Fruit fly (Drosophila melanogaster) whole organism, prepupa: ENCODE data around the gene CG1213.

ENCODE experiments used
- CG10631 ChIP-seq: fragments of 200-800 bp; sonication (Bioruptor generic); optimal IDR thresholded peaks from 2 replicates; lab custom pipeline; 2016; ENCODE audit warnings: missing biosample characterization, missing genetic modification characterization
- CG10669 ChIP-seq: fragments of 200-800 bp; sonication (Bioruptor generic); optimal IDR thresholded peaks from 3 replicates; lab custom pipeline; 2018; ENCODE audit warnings: missing biosample characterization, mild to moderate bottlenecking, missing genetic modification characterization, moderate library complexity
- CG11294 ChIP-seq: fragments of 200-800 bp; sonication (Bioruptor generic); IDR thresholded peaks from 2 replicates; pipeline ENCODE4 v1.3.6; 2022; ENCODE audit warnings: missing biosample characterization, missing genetic modification characterization
- CG11902 ChIP-seq: fragments of 200-800 bp; sonication (Bioruptor generic); optimal IDR thresholded peaks from 3 replicates; lab custom pipeline; 2016; ENCODE audit warnings: missing biosample characterization, missing genetic modification characterization
- CG15336 ChIP-seq: fragments of 200-800 bp; sonication (Bioruptor generic); IDR thresholded peaks from 2 replicates; pipeline ENCODE4 v1.3.6; 2022; ENCODE audit warnings: missing biosample characterization, missing genetic modification characterization
- CG1621 ChIP-seq: fragments of 200-800 bp; sonication (Bioruptor generic); optimal IDR thresholded peaks from 3 replicates; lab custom pipeline; 2018; ENCODE audit warnings: missing biosample characterization, mild to moderate bottlenecking, missing genetic modification characterization
- CG3032 ChIP-seq: fragments of 200-800 bp; optimal IDR thresholded peaks from 2 replicates; lab custom pipeline; 2019; ENCODE audit warnings: missing biosample characterization, mild to moderate bottlenecking, missing genetic modification characterization, moderate library complexity
- CG31627 ChIP-seq: fragments of 200-800 bp; sonication (Bioruptor generic); optimal IDR thresholded peaks from 3 replicates; lab custom pipeline; 2016; ENCODE audit warnings: missing biosample characterization, missing genetic modification characterization
- CG34406 ChIP-seq: fragments of 200-800 bp; sonication (Bioruptor generic); optimal IDR thresholded peaks from 3 replicates; lab custom pipeline; 2016; ENCODE audit warnings: missing biosample characterization, missing genetic modification characterization
- CG3919 ChIP-seq: fragments of 200-800 bp; sonication (Bioruptor generic); optimal IDR thresholded peaks from 3 replicates; lab custom pipeline; 2016; ENCODE audit warnings: missing biosample characterization, missing genetic modification characterization
- CG4318 ChIP-seq: fragments of 200-800 bp; sonication (Bioruptor generic); optimal IDR thresholded peaks from 3 replicates; lab custom pipeline; 2017; ENCODE audit warnings: missing biosample characterization, mild to moderate bottlenecking, missing genetic modification characterization
- CG6163 ChIP-seq: fragments of 200-800 bp; sonication (Bioruptor generic); IDR thresholded peaks from 3 replicates; pipeline ENCODE4 v1.3.6; 2022; ENCODE audit warnings: missing biosample characterization, missing genetic modification characterization
- CG6808 ChIP-seq: fragments of 200-800 bp; sonication (Bioruptor generic); optimal IDR thresholded peaks from 3 replicates; lab custom pipeline; 2017; ENCODE audit warnings: missing biosample characterization, missing genetic modification characterization, mild to moderate bottlenecking, moderate library complexity, missing genetic modification reagents
- CG6854 ChIP-seq: fragments of 200-800 bp; sonication (Bioruptor generic); optimal IDR thresholded peaks from 2 replicates; lab custom pipeline; 2017; ENCODE audit warnings: missing biosample characterization, mild to moderate bottlenecking, missing genetic modification characterization
- Eip75B ChIP-seq: fragments of 200-800 bp; sonication (Bioruptor generic); optimal IDR thresholded peaks from 3 replicates; lab custom pipeline; 2016; ENCODE audit warnings: missing biosample characterization, missing genetic modification characterization
- Eip78C ChIP-seq: fragments of 200-800 bp; sonication (Bioruptor generic); peaks from one replicate; lab custom pipeline; 2016; ENCODE audit warnings: missing biosample characterization, missing genetic modification characterization
- Eip93F ChIP-seq: fragments of 200-800 bp; sonication (Bioruptor generic); optimal IDR thresholded peaks from 2 replicates; lab custom pipeline; 2016; ENCODE audit warnings: missing biosample characterization, mild to moderate bottlenecking, missing genetic modification characterization
- Ets21C ChIP-seq: fragments of 200-800 bp; sonication (Bioruptor generic); optimal IDR thresholded peaks from 3 replicates; lab custom pipeline; 2016; ENCODE audit warnings: missing biosample characterization, missing genetic modification characterization
- Hr39 ChIP-seq: fragments of 200-800 bp; sonication (Bioruptor generic); optimal IDR thresholded peaks from 2 replicates; lab custom pipeline; 2016; ENCODE audit warnings: missing biosample characterization, missing genetic modification characterization
- Met ChIP-seq: fragments of 200-800 bp; sonication (Bioruptor generic); optimal IDR thresholded peaks from 3 replicates; lab custom pipeline; 2016; ENCODE audit warnings: missing biosample characterization, missing genetic modification characterization
- OdsH ChIP-seq: fragments of 200-800 bp; sonication (Bioruptor generic); optimal IDR thresholded peaks from 3 replicates; lab custom pipeline; 2016; ENCODE audit warnings: missing biosample characterization, missing genetic modification characterization
- Smox ChIP-seq: fragments of 200-800 bp; sonication (Bioruptor generic); optimal IDR thresholded peaks from 3 replicates; lab custom pipeline; 2016; ENCODE audit warnings: missing biosample characterization, missing genetic modification characterization
- Sox14 ChIP-seq: fragments of 200-800 bp; sonication (Bioruptor generic); optimal IDR thresholded peaks from 3 replicates; lab custom pipeline; 2016; ENCODE audit warnings: missing biosample characterization, missing genetic modification characterization
- achi ChIP-seq: fragments of 200-800 bp; sonication (Bioruptor generic); optimal IDR thresholded peaks from 3 replicates; lab custom pipeline; 2016; ENCODE audit warnings: missing biosample characterization, missing genetic modification characterization
- acj6 ChIP-seq: fragments of 200-800 bp; sonication (Bioruptor generic); optimal IDR thresholded peaks from 3 replicates; lab custom pipeline; 2016; ENCODE audit warnings: missing biosample characterization, missing genetic modification characterization
- cyc ChIP-seq: fragments of 200-800 bp; sonication (Bioruptor generic); optimal IDR thresholded peaks from 3 replicates; lab custom pipeline; 2016; ENCODE audit warnings: missing biosample characterization, missing genetic modification characterization
- dsx ChIP-seq: fragments of 200-800 bp; optimal IDR thresholded peaks from 3 replicates; lab custom pipeline; 2019; ENCODE audit warnings: missing biosample characterization, mild to moderate bottlenecking, missing genetic modification characterization, moderate library complexity; ENCODE audit not compliant: poor library complexity, severe bottlenecking
- eg ChIP-seq: fragments of 200-800 bp; sonication (Bioruptor generic); IDR thresholded peaks from 3 replicates; pipeline ENCODE4 v1.3.6; 2022; ENCODE audit warnings: missing biosample characterization, missing genetic modification characterization
- esn ChIP-seq: fragments of 200-800 bp; sonication (Bioruptor generic); optimal IDR thresholded peaks from 2 replicates; lab custom pipeline; 2016; ENCODE audit warnings: missing biosample characterization, mild to moderate bottlenecking, missing genetic modification characterization, moderate library complexity
- fd59A ChIP-seq: fragments of 200-800 bp; sonication (Bioruptor generic); optimal IDR thresholded peaks from 2 replicates; lab custom pipeline; 2017; ENCODE audit warnings: missing biosample characterization, mild to moderate bottlenecking, missing genetic modification characterization, missing genetic modification reagents
- fd85E ChIP-seq: fragments of 200-800 bp; sonication (Bioruptor generic); optimal IDR thresholded peaks from 3 replicates; lab custom pipeline; 2016; ENCODE audit warnings: missing biosample characterization, missing genetic modification characterization
- lz ChIP-seq: fragments of 200-800 bp; sonication (Bioruptor generic); optimal IDR thresholded peaks from 3 replicates; lab custom pipeline; 2016; ENCODE audit warnings: missing biosample characterization, missing genetic modification characterization
- net ChIP-seq: fragments of 200-800 bp; sonication (Bioruptor generic); optimal IDR thresholded peaks from 3 replicates; lab custom pipeline; 2016; ENCODE audit warnings: missing biosample characterization, missing genetic modification characterization
- pdm3 ChIP-seq: fragments of 200-800 bp; sonication (Bioruptor generic); optimal IDR thresholded peaks from 3 replicates; lab custom pipeline; 2016; ENCODE audit warnings: missing biosample characterization, missing genetic modification characterization
- spab ChIP-seq: fragments of 200-800 bp; sonication (Bioruptor generic); optimal IDR thresholded peaks from 2 replicates; lab custom pipeline; 2017; ENCODE audit warnings: missing biosample characterization, mild to moderate bottlenecking, missing genetic modification characterization, missing genetic modification reagents
- ss ChIP-seq, 2 experiments: fragments of 200-800 bp; sonication (Bioruptor generic); optimal IDR thresholded peaks; 2 replicates in 1 of 2; 3 replicates in 1 of 2; lab custom pipeline; 2017 to 2018; ENCODE audit warnings: mild to moderate bottlenecking in 2 of 2, missing biosample characterization in 2 of 2, missing genetic modification characterization in 2 of 2, moderate library complexity in 1 of 2
- svp ChIP-seq: fragments of 200-800 bp; sonication (Bioruptor generic); peaks from one replicate; lab custom pipeline; 2016; ENCODE audit warnings: missing biosample characterization, missing genetic modification characterization
- topi ChIP-seq: fragments of 200-800 bp; sonication (Bioruptor generic); optimal IDR thresholded peaks from 3 replicates; lab custom pipeline; 2016; ENCODE audit warnings: missing biosample characterization, missing genetic modification characterization
- vri ChIP-seq: fragments of 200-800 bp; sonication (Bioruptor generic); optimal IDR thresholded peaks from 3 replicates; lab custom pipeline; 2016; ENCODE audit warnings: missing biosample characterization, mild to moderate bottlenecking, missing genetic modification characterization

CG1213 gene

DNA sequence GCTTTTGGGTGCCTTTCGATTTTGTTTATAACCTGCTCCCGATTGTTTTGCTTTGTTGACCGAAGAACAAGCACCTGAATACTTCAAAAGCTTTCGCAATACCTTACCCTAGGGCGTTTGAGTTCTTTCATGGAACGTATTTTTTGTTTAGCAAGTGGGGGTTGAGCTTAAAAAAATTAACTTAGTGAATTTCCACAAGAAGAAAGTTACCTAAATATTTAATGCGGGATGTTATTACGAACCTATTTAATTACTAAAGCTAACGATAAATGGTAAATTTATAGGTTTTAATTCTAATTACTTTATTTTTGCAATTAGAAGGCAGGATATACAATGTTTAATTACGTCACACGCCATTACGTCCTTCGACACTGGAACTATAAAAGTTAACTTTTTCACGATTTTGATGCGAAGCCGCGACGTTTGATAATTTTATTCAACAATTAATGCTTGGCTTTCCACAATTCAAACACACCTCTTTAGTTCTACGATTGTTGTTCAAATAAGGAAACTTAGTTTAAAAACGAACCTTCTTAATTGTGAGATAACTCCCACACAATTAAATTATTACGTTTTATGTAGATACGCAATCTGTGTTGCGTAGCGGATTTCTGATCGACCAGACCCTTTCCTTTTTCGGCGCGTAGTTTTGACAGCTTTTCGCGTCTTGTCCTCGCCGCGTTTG, 20.4 kb downstream of the CG1213 start (continued):
- TF ChIP-seq fd85E (no peak), Eip78C (GFP tag; lab: Kevin White, UChicago) (peak; percentile 85), CG11902 (GFP tag; lab: Kevin White, UChicago) (peak; percentile 6), fd59A (peak; percentile 40), lz (peak; percentile 61), Smox (GFP tag; lab: Kevin White, UChicago) (peak; percentile 62), acj6 (GFP tag; lab: Kevin White, UChicago) (peak; percentile 58), OdsH (peak; percentile 39)

DNA sequence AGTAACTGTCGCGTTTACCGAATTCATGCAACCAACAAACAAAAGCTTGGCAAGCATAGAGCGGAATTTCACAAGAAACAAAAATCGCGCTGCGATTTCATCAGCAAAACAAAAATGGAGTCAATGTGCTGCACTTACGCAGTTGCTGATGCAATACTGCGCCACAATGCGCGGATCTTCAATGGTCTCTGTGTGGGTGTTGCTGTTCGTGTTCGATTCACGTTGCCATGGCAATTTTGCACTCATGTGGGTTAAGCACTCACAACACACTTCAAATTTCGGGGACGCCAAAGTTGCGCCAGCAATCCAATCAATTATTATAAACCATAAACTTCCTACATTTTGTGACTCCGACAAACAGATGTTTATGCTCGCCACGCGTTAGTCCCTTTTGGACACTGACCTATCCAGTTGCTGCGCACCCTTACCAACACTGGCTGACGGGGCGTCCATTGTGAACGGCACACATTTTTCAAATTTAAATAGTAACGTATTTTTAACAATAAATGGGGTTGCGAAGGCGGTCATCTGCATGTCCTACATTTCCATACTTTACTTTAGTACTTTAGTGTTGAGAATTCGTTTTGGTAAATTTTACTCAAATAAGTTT, 21.2 kb downstream of the CG1213 start, which contains the start of gene CG2017:
Gene CG2017 (minus strand): TSS at position 374 of the 610 bp plus-strand sequence.
- peak; percentile 50; the same call in 1 of the 3 replicates for TF ChIP-seq CG6163 (GFP tag; lab: Robert Waterston, UW)
- TF ChIP-seq CG3919 (GFP tag; lab: Kevin White, UChicago) = peak; percentile 49
- TF ChIP-seq vri (GFP tag; lab: Kevin White, UChicago) = peak; percentile 94
- TF ChIP-seq CG15336 = peak; percentile 34; the same call in 1 of the 2 replicates
- TF ChIP-seq CG34406 (GFP tag; lab: Kevin White, UChicago) = peak; percentile 23
- no peak for TF ChIP-seq CG11294
- TF ChIP-seq svp (GFP tag; lab: Kevin White, UChicago) = peak; percentile 83
- TF ChIP-seq Eip93F (GFP tag; lab: Kevin White, UChicago) = no peak
- peak; percentile 15 for TF ChIP-seq Ets21C (GFP tag; lab: Kevin White, UChicago)
- TF ChIP-seq CG4318 = no peak
- TF ChIP-seq OdsH = peak; percentile 25
- peak; percentile 22 for TF ChIP-seq Hr39 (GFP tag; lab: Kevin White, UChicago)
- peak; percentile 4 for TF ChIP-seq net (GFP tag; lab: Kevin White, UChicago)
- peak; percentile 34 for TF ChIP-seq dsx (GFP tag; lab: Kevin White, UChicago)
- peak; percentile 58 for TF ChIP-seq Eip78C (GFP tag; lab: Kevin White, UChicago)
- TF ChIP-seq pdm3 = peak; percentile 11
- no peak for TF ChIP-seq CG10669 (GFP tag; lab: Kevin White, UChicago)
- TF ChIP-seq CG3032 (tag; lab: Kevin White, UChicago) = peak; percentile 19
- no peak for TF ChIP-seq CG6854 (GFP tag; lab: Kevin White, UChicago)
- TF ChIP-seq achi (GFP tag; lab: Kevin White, UChicago) = no peak
- peak; percentile 21 for TF ChIP-seq CG1621 (tag; lab: Kevin White, UChicago)
- peak; percentile 27 for TF ChIP-seq Smox (GFP tag; lab: Kevin White, UChicago)
- TF ChIP-seq ss (GFP tag; optimal IDR thresholded peaks at IDR 0.05; lab: Kevin White, UChicago) = peak in 1 of 2 experiments; percentile 3
- peak; percentile 5 for TF ChIP-seq CG6808
- no peak for TF ChIP-seq Eip75B
- TF ChIP-seq acj6 (GFP tag; lab: Kevin White, UChicago) = no peak
- TF ChIP-seq cyc (GFP tag; lab: Kevin White, UChicago) = peak; percentile 54
- peak; percentile 40 for TF ChIP-seq topi
- TF ChIP-seq lz = peak; percentile 42
- peak; percentile 21; the same call in 1 of the 3 replicates for TF ChIP-seq eg (GFP tag; lab: Robert Waterston, UW)
- peak; percentile 44 for TF ChIP-seq Met (GFP tag; lab: Kevin White, UChicago)
- peak; percentile 77 for TF ChIP-seq Sox14
- peak; percentile 41 for TF ChIP-seq CG31627 (GFP tag; lab: Kevin White, UChicago)
- peak; percentile 23 for TF ChIP-seq CG10631 (GFP tag; lab: Kevin White, UChicago)
- peak; percentile 46 for TF ChIP-seq esn
- TF ChIP-seq spab (GFP tag; lab: Kevin White, UChicago) = no peak
- TF ChIP-seq, all 60 proteins: peak for 27
